Worm (Caenorhabditis elegans) whole organism, young adult: ENCODE results near the gene T24D5.6.

Source experiments
- B0336.3 ChIP-seq: fragments of 200-800 bp; sonication (Bioruptor generic); IDR thresholded peaks from 2 replicates; pipeline ENCODE4 v1.3.6; 2022; ENCODE audit warnings: missing genetic modification characterization, missing compliant biosample characterization
- C17E4.6 ChIP-seq: fragments of 200-800 bp; sonication (Bioruptor generic); IDR thresholded peaks from 2 replicates; pipeline ENCODE4 v1.3.6; 2022; ENCODE audit warnings: missing genetic modification reagents, missing genetic modification characterization, missing compliant biosample characterization
- D2030.7 ChIP-seq: fragments of 200-800 bp; sonication (Bioruptor generic); IDR thresholded peaks from 2 replicates; pipeline ENCODE4 v1.3.6; 2022; ENCODE audit warnings: missing genetic modification reagents, missing genetic modification characterization, missing compliant biosample characterization
- F10E7.11 ChIP-seq: sonication (generic microtip); optimal IDR thresholded peaks from 2 replicates; lab custom pipeline; 2017; ENCODE audit warnings: mild to moderate bottlenecking, missing genetic modification characterization, moderate library complexity, missing compliant biosample characterization
- F22D6.2 ChIP-seq: sonication (generic microtip); optimal IDR thresholded peaks from 2 replicates; lab custom pipeline; 2016; ENCODE audit warnings: mild to moderate bottlenecking, missing genetic modification characterization, missing compliant biosample characterization
- F33H1.4 ChIP-seq: fragments of 200-800 bp; sonication (Bioruptor generic); IDR thresholded peaks from 2 replicates; pipeline ENCODE4 v1.3.6; 2022; ENCODE audit warnings: missing genetic modification reagents, missing genetic modification characterization, missing compliant biosample characterization
- F52B5.7 ChIP-seq: sonication (generic microtip); optimal IDR thresholded peaks from 2 replicates; lab custom pipeline; 2016; ENCODE audit warnings: mild to moderate bottlenecking, missing genetic modification characterization, missing compliant biosample characterization
- F57C9.4 ChIP-seq: sonication (generic microtip); optimal IDR thresholded peaks from 2 replicates; lab custom pipeline; 2017; ENCODE audit warnings: mild to moderate bottlenecking, missing genetic modification characterization, missing compliant biosample characterization
- K12H6.12 ChIP-seq: fragments of 200-800 bp; sonication (Bioruptor generic); optimal IDR thresholded peaks from 2 replicates; lab custom pipeline; 2018; ENCODE audit warnings: mild to moderate bottlenecking, missing genetic modification characterization, missing compliant biosample characterization
- Y53F4B.3 ChIP-seq: fragments of 200-800 bp; sonication (Bioruptor generic); IDR thresholded peaks from 2 replicates; pipeline ENCODE4 v1.3.6; 2022; ENCODE audit warnings: missing genetic modification reagents, missing genetic modification characterization, missing compliant biosample characterization
- Y79H2A.3 ChIP-seq: fragments of 200-800 bp; sonication (Bioruptor generic); conservative IDR thresholded peaks from 2 replicates; pipeline ENCODE4 v1.3.6; 2022; ENCODE audit warnings: missing genetic modification reagents, missing genetic modification characterization, missing compliant biosample characterization
- akir-1 ChIP-seq: fragments of 200-800 bp; sonication (Bioruptor generic); optimal IDR thresholded peaks from 2 replicates; lab custom pipeline; 2018; ENCODE audit warnings: mild to moderate bottlenecking, missing genetic modification characterization, moderate library complexity, missing compliant biosample characterization
- ama-1 ChIP-seq, 3 experiments: fragments of 150-350 bp in 1 of 3; sonication (generic microtip) in 2 of 3; optimal IDR thresholded peaks; 2 replicates each; lab custom pipeline; 2014 to 2018; ENCODE audit warnings: missing biosample characterization in 2 of 3, missing genetic modification characterization in 2 of 3, missing genetic modification reagents in 2 of 3
- aptf-2 ChIP-seq: fragments of 200-800 bp; sonication (Bioruptor generic); conservative IDR thresholded peaks from 2 replicates; pipeline ENCODE4 v1.3.6; 2022; ENCODE audit warnings: missing genetic modification reagents, missing genetic modification characterization, missing compliant biosample characterization
- attf-3 ChIP-seq: fragments of 200-800 bp; sonication (Bioruptor generic); conservative IDR thresholded peaks from 2 replicates; pipeline ENCODE4 v1.3.6; 2022; ENCODE audit warnings: missing genetic modification reagents, missing genetic modification characterization, missing compliant biosample characterization
- attf-5 ChIP-seq: fragments of 200-800 bp; sonication (Bioruptor generic); optimal IDR thresholded peaks from 2 replicates; lab custom pipeline; 2018; ENCODE audit warnings: mild to moderate bottlenecking, missing genetic modification characterization, missing compliant biosample characterization
- die-1 ChIP-seq: sonication (generic microtip); optimal IDR thresholded peaks from 2 replicates; lab custom pipeline; 2016; ENCODE audit warnings: missing genotype, mild to moderate bottlenecking, missing genetic modification characterization, missing compliant biosample characterization
- dpl-1 ChIP-seq: fragments of 150-350 bp; optimal IDR thresholded peaks from 2 replicates; lab custom pipeline; 2014; ENCODE audit warnings: missing biosample characterization, missing genetic modification reagents, missing genetic modification characterization
- efl-1 ChIP-seq: fragments of 150-350 bp; optimal IDR thresholded peaks from 2 replicates; lab custom pipeline; 2014; ENCODE audit warnings: missing biosample characterization, missing genetic modification reagents, missing genetic modification characterization
- egl-44 ChIP-seq: fragments of 200-800 bp; sonication (Bioruptor generic); IDR thresholded peaks from 2 replicates; pipeline ENCODE4 v1.3.6; 2022; ENCODE audit warnings: missing genetic modification reagents, missing genetic modification characterization, missing compliant biosample characterization
- egrh-3 ChIP-seq: fragments of 200-800 bp; sonication (Bioruptor generic); IDR thresholded peaks from 2 replicates; pipeline ENCODE4 v1.3.6; 2022; ENCODE audit warnings: missing genetic modification reagents, missing genetic modification characterization, missing compliant biosample characterization
- madf-6 ChIP-seq: fragments of 200-800 bp; sonication (Bioruptor generic); IDR thresholded peaks from 2 replicates; pipeline ENCODE4 v1.3.6; 2022; ENCODE audit warnings: missing genetic modification reagents, missing genetic modification characterization, missing compliant biosample characterization
- madf-8 ChIP-seq: fragments of 200-800 bp; sonication (Bioruptor generic); conservative IDR thresholded peaks from 2 replicates; pipeline ENCODE4 v1.3.6; 2022; ENCODE audit warnings: missing genetic modification reagents, missing genetic modification characterization, missing compliant biosample characterization
- mes-4 ChIP-seq: sonication (generic microtip); optimal IDR thresholded peaks from 2 replicates; lab custom pipeline; 2016; ENCODE audit warnings: missing genotype, missing genetic modification characterization, missing compliant biosample characterization
- nfya-2 ChIP-seq: fragments of 200-800 bp; sonication (Bioruptor generic); IDR thresholded peaks from 2 replicates; pipeline ENCODE4 v1.3.6; 2022; ENCODE audit warnings: missing genetic modification reagents, missing genetic modification characterization, missing compliant biosample characterization
- nfyb-1 ChIP-seq: fragments of 200-800 bp; sonication (Bioruptor generic); IDR thresholded peaks from 2 replicates; pipeline ENCODE4 v1.3.6; 2022; ENCODE audit warnings: missing genetic modification reagents, missing genetic modification characterization, missing compliant biosample characterization
- nhr-90 ChIP-seq: sonication (generic microtip); optimal IDR thresholded peaks from 2 replicates; lab custom pipeline; 2016; ENCODE audit warnings: missing genotype, mild to moderate bottlenecking, missing genetic modification characterization, missing compliant biosample characterization
- rec-8 ChIP-seq, 2 experiments: sonication (generic microtip); optimal IDR thresholded peaks; 2 replicates each; lab custom pipeline; 2016; ENCODE audit warnings: mild to moderate bottlenecking in 2 of 2, missing genetic modification characterization in 2 of 2, missing genetic modification reagents in 2 of 2, missing genotype in 2 of 2, missing biosample characterization in 1 of 2, missing compliant biosample characterization in 1 of 2, moderate library complexity in 1 of 2
- snpc-1.1 ChIP-seq: sonication (generic microtip); optimal IDR thresholded peaks from 2 replicates; lab custom pipeline; 2017; ENCODE audit warnings: missing genetic modification characterization, mild to moderate bottlenecking, missing compliant biosample characterization, antibody characterized with exemption, moderate library complexity, missing genotype, missing genetic modification reagents; ENCODE audit not compliant: insufficient read depth
- tbp1 ChIP-seq: fragments of 200-800 bp; sonication (Bioruptor generic); optimal IDR thresholded peaks from 2 replicates; lab custom pipeline; 2018; ENCODE audit warnings: mild to moderate bottlenecking, missing genetic modification characterization, missing compliant biosample characterization
- unc-130 ChIP-seq: sonication (generic microtip); optimal IDR thresholded peaks from 2 replicates; lab custom pipeline; 2016; ENCODE audit warnings: missing genetic modification reagents, missing genetic modification characterization, missing compliant biosample characterization
- zfh-2 ChIP-seq: fragments of 200-800 bp; sonication (Bioruptor generic); conservative IDR thresholded peaks from 2 replicates; pipeline ENCODE4 v1.3.6; 2022; ENCODE audit warnings: missing genetic modification reagents, missing genetic modification characterization, missing compliant biosample characterization
- ztf-22 ChIP-seq: fragments of 200-800 bp; sonication (Bioruptor generic); optimal IDR thresholded peaks from 2 replicates; lab custom pipeline; 2018; ENCODE audit warnings: mild to moderate bottlenecking, missing genetic modification characterization, moderate library complexity, missing compliant biosample characterization
- ztf-25 ChIP-seq: fragments of 200-800 bp; sonication (Bioruptor generic); IDR thresholded peaks from 2 replicates; pipeline ENCODE4 v1.3.6; 2022; ENCODE audit warnings: missing genetic modification reagents, missing genetic modification characterization, missing compliant biosample characterization
- ztf-28 ChIP-seq: fragments of 200-800 bp; sonication (Bioruptor generic); IDR thresholded peaks from 2 replicates; pipeline ENCODE4 v1.3.6; 2022; ENCODE audit warnings: missing genetic modification reagents, missing genetic modification characterization, missing compliant biosample characterization

Gene T24D5.6

ce11 chrX:12574473-12574872 lies 28.9 kb upstream of the T24D5.6 start, which contains the start of gene T24D5.1:
TSS of gene T24D5.1 (plus strand) at chrX:12574773.
- TF ChIP-seq C17E4.6 (GFP tag; lab: Robert Waterston, UW) (no peak), unc-130 (GFP tag; lab: Kevin White, UChicago) (no peak), snpc-1.1 (no peak), F10E7.11 (tag; lab: Kevin White, UChicago) (no peak), D2030.7 (GFP tag; lab: Robert Waterston, UW) (no peak)

- TF ChIP-seq egrh-3: peak; percentile 62; the same call in 1 of the 2 replicates
Measured at ce11 chrX:12578052-12578451, 25.4 kb upstream of the T24D5.6 start.

- no peak for TF ChIP-seq C17E4.6 (GFP tag; lab: Robert Waterston, UW)
- no peak for TF ChIP-seq Y79H2A.3 (GFP tag; lab: Robert Waterston, UW)
- TF ChIP-seq attf-5: no peak
- TF ChIP-seq Y53F4B.3: no peak
- TF ChIP-seq madf-8 (GFP tag; lab: Robert Waterston, UW): no peak
- no peak for TF ChIP-seq F33H1.4 (GFP tag; lab: Robert Waterston, UW)
- TF ChIP-seq rec-8 (tag; optimal IDR thresholded peaks at IDR 0.05; lab: Kevin White, UChicago): no peak
- no peak for TF ChIP-seq aptf-2
- TF ChIP-seq mes-4 (tag; lab: Kevin White, UChicago): no peak
- no peak for TF ChIP-seq tbp1 (GFP tag; lab: Kevin White, UChicago)
- TF ChIP-seq ztf-25 (GFP tag; lab: Robert Waterston, UW): no peak
- no peak for TF ChIP-seq akir-1 (GFP tag; lab: Kevin White, UChicago)
- TF ChIP-seq ama-1 (optimal IDR thresholded peaks at IDR 0.05; lab: Kevin White, UChicago): no peak
- TF ChIP-seq ama-1 (GFP tag; optimal IDR thresholded peaks at IDR 0.05; lab: Kevin White, UChicago): no peak
Measured at ce11 chrX:12579774-12580173, 23.6 kb upstream of the T24D5.6 start, which contains the start of gene T24D5.3. TSS of gene T24D5.3 (plus strand) at chrX:12580074.

DNA sequence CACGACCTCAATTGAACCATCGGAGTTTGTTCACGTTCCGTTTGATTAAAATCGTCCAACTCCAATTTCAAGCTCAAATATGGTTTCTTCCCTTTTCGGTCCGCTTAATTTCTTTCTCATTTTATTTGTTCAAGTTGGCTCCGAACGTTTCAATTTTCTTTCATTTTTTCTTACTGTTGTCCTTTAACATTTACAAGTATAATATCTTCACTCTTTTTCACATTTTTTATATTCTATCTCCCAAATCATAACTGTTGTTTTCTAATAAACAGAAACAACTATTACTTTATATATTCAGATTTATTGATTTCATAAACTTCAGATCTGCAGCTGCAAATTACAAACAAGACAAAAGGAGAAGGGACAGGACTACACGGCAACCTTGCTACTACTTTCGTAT lies 19.9 kb upstream of the T24D5.6 start:
- TF ChIP-seq snpc-1.1 (no peak), nfyb-1 (no peak), efl-1 (GFP tag; lab: Kevin White, UChicago) (no peak)

DNA sequence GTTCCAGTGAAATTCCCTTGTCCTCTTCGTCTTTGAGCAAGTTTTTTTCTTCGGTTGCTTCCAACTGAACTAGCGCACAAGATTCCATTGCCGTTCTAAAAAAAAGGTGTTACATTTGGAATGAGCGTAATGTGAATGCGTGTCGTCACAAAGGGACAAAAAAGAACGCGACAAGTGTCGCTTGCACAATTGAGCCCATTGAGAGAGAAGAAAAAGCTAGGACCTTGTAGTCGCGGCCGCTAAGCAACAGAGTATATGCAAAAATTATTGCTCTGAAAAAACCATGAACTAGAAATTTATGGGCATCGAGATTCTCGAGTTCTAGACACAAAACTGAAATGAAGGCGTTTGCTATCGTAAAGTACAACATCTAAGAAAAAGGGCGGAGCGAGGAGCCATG lies 17.1 kb upstream of the T24D5.6 start, which contains the start of gene T24D5.2:
Gene T24D5.2 (minus strand): TSS at position 101 of the 400 bp plus-strand sequence.
- TF ChIP-seq F57C9.4 (no peak), nhr-90 (tag; lab: Kevin White, UChicago) (no peak), madf-8 (GFP tag; lab: Robert Waterston, UW) (no peak), ztf-28 (GFP tag; lab: Robert Waterston, UW) (no peak), die-1 (tag; lab: Kevin White, UChicago) (no peak), F22D6.2 (tag; lab: Kevin White, UChicago) (no peak), zfh-2 (GFP tag; lab: Robert Waterston, UW) (no peak), dpl-1 (GFP tag; lab: Kevin White, UChicago) (no peak), madf-6 (GFP tag; lab: Robert Waterston, UW) (no peak), K12H6.12 (no peak), F52B5.7 (tag; lab: Kevin White, UChicago) (no peak), ztf-22 (no peak), ztf-25 (GFP tag; lab: Robert Waterston, UW) (no peak), unc-130 (GFP tag; lab: Kevin White, UChicago) (no peak), nfya-2 (GFP tag; lab: Robert Waterston, UW) (no peak), B0336.3 (GFP tag; lab: Robert Waterston, UW) (no peak), egl-44 (GFP tag; lab: Robert Waterston, UW) (no peak), attf-3 (GFP tag; lab: Robert Waterston, UW) (no peak)
- TF ChIP-seq, all 124 proteins: peak for 0
